Fruit fly (Drosophila melanogaster): ENCODE data around the gene CG42830.

The CG42830 gene

DNA sequence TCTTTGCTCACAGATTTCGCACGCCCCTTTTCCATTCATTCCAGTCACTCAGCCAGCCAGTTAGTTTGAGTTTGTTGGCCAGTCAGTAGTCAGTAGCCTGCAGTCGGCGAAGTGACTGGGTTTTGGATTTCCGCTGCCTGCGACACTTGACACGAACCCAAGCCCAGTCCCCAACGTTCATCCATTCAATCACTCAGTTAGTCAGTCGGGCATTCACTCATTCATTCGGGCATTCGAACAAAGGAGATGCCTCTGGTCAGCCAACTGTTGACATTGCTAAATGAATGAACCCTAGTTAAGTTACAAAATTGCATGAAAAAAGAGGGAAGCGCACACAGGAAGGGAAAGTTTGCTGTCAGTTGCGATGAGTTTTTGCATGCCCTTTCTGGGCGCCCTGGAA is 49.3 kb downstream of the CG42830 start:
- TF ChIP-seq Rel (GFP tag; optimal IDR thresholded peaks at IDR 0.05), result no peak
- TF ChIP-seq Rel (tag; optimal IDR thresholded peaks at IDR 0.05), result no peak
- no peak for TF ChIP-seq sv (GFP tag; optimal IDR thresholded peaks at IDR 0.05)

All from whole organism, wandering third instar larva.